Worm (Caenorhabditis elegans): ENCODE results near the gene dos-3.
A peak's percentile ranks its signal among the peaks of the same experiment; 100 is the strongest.

The dos-3 gene

ce11 chrIII:839491-839890 lies at the start of gene dos-3:
Gene dos-3 (minus strand): TSS chrIII:839591.
- TF ChIP-seq dmd-4 (tag; optimal IDR thresholded peaks at IDR 0.05) (no peak), elt-1 (tag; optimal IDR thresholded peaks at IDR 0.05) (no peak), Y55F3AM.14 (GFP tag; optimal IDR thresholded peaks at IDR 0.05) (no peak), alr-1 (tag; optimal IDR thresholded peaks at IDR 0.05) (no peak), unc-39 (tag; optimal IDR thresholded peaks at IDR 0.05) (no peak), ztf-1 (GFP tag; conservative IDR thresholded peaks at IDR 0.05) (no peak), nhr-21 (tag; optimal IDR thresholded peaks at IDR 0.05) (no peak), lin-11 (tag; optimal IDR thresholded peaks at IDR 0.05) (no peak), aly-2 (tag; optimal IDR thresholded peaks at IDR 0.05) (no peak), ceh-16 (tag; optimal IDR thresholded peaks at IDR 0.05) (no peak), ztf-11 (tag; optimal IDR thresholded peaks at IDR 0.05) (no peak), unc-55 (GFP tag; optimal IDR thresholded peaks at IDR 0.05) (no peak), nhr-25 (tag; optimal IDR thresholded peaks at IDR 0.05) (no peak)

- TF ChIP-seq C34F6.9 (tag; optimal IDR thresholded peaks at IDR 0.05) (peak; percentile 64), nhr-23 (tag; optimal IDR thresholded peaks at IDR 0.05) (no peak), lin-11 (tag; optimal IDR thresholded peaks at IDR 0.05) (no peak), unc-55 (GFP tag; optimal IDR thresholded peaks at IDR 0.05) (peak; percentile 11), nhr-21 (tag; optimal IDR thresholded peaks at IDR 0.05) (no peak), lsy-2 (tag; optimal IDR thresholded peaks at IDR 0.05) (peak in 1 of 2 experiments; percentile 69)
Measured at ce11 chrIII:888983-889549, 49.7 kb upstream of the dos-3 start.

DNA sequence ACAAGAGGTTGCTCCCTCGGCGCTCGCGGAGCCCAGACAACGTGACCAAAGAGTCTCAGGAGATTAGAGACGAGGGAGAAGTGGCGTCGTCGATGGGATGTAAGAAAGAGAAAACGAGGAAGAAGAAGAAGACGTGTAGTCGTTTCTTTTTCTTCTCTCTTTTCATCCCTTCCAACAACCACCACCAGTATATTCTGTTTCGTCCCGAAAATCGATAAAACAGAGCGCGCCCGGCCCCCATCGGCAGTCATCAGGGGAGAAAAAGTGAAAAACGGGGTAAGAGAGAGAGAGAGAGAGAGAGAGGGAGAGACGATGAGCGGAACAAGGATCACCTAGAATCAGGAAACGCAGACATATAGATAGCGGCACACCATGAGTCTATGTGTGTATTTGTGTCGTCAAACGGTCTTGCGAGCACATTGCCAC lies 48.5 kb upstream of the dos-3 start:
- no peak for TF ChIP-seq ZK546.5 (tag; optimal IDR thresholded peaks at IDR 0.05)
- TF ChIP-seq nhr-25 (tag; optimal IDR thresholded peaks at IDR 0.05): no peak
- no peak for TF ChIP-seq nhr-237 (tag; optimal IDR thresholded peaks at IDR 0.05)
- TF ChIP-seq dmd-4 (tag; optimal IDR thresholded peaks at IDR 0.05): no peak
- no peak for TF ChIP-seq elt-3 (tag; optimal IDR thresholded peaks at IDR 0.05)
- TF ChIP-seq nhr-77 (tag; optimal IDR thresholded peaks at IDR 0.05): no peak
- peak; percentile 71 for TF ChIP-seq Y55F3AM.14 (GFP tag; optimal IDR thresholded peaks at IDR 0.05)
- TF ChIP-seq ceh-82 (tag; optimal IDR thresholded peaks at IDR 0.05): no peak
- TF ChIP-seq ama-1 (optimal IDR thresholded peaks at IDR 0.05): no peak
- peak; percentile 90 for TF ChIP-seq crh-2 (tag; optimal IDR thresholded peaks at IDR 0.05)
- no peak for TF ChIP-seq ztf-1 (GFP tag; conservative IDR thresholded peaks at IDR 0.05)
- TF ChIP-seq nhr-11 (tag; optimal IDR thresholded peaks at IDR 0.05): no peak
- peak; percentile 40 for TF ChIP-seq sma-3 (GFP tag; optimal IDR thresholded peaks at IDR 0.05)
- TF ChIP-seq elt-1 (tag; optimal IDR thresholded peaks at IDR 0.05): no peak
- no peak for TF ChIP-seq skn-1 (tag; optimal IDR thresholded peaks at IDR 0.05)
- TF ChIP-seq mab-5 (tag; optimal IDR thresholded peaks at IDR 0.05): peak; percentile 72
- no peak for TF ChIP-seq ztf-11 (tag; optimal IDR thresholded peaks at IDR 0.05)
- no peak for TF ChIP-seq nhr-10 (tag; optimal IDR thresholded peaks at IDR 0.05)
- TF ChIP-seq nhr-6 (tag; optimal IDR thresholded peaks at IDR 0.05): peak; percentile 53
- no peak for TF ChIP-seq ceh-16 (tag; optimal IDR thresholded peaks at IDR 0.05)
- TF ChIP-seq F13H6.1 (tag; optimal IDR thresholded peaks at IDR 0.05): peak; percentile 72
- TF ChIP-seq nhr-21 (tag; optimal IDR thresholded peaks at IDR 0.05): peak; percentile 26
- peak; percentile 93 for TF ChIP-seq unc-55 (GFP tag; optimal IDR thresholded peaks at IDR 0.05)
- no peak for TF ChIP-seq aly-2 (tag; optimal IDR thresholded peaks at IDR 0.05)
- no peak for TF ChIP-seq peb-1 (tag; optimal IDR thresholded peaks at IDR 0.05)
- TF ChIP-seq R02D3.7 (tag; optimal IDR thresholded peaks at IDR 0.05): no peak
- peak; percentile 43 for TF ChIP-seq fos-1 (tag; optimal IDR thresholded peaks at IDR 0.05)
- peak; percentile 12 to 72 for TF ChIP-seq mdl-1 (tag; optimal IDR thresholded peaks at IDR 0.05)
- TF ChIP-seq C34F6.9 (tag; optimal IDR thresholded peaks at IDR 0.05): peak; percentile 79
- TF ChIP-seq unc-39 (tag; optimal IDR thresholded peaks at IDR 0.05): no peak
- TF ChIP-seq unc-62 (GFP tag; optimal IDR thresholded peaks at IDR 0.05): no peak
- TF ChIP-seq lin-39 (tag; optimal IDR thresholded peaks at IDR 0.05): no peak
- TF ChIP-seq ztf-4 (tag; optimal IDR thresholded peaks at IDR 0.05): peak; percentile 23
- peak; percentile 73 for TF ChIP-seq lin-11 (tag; optimal IDR thresholded peaks at IDR 0.05)
- TF ChIP-seq gmeb-1 (tag; optimal IDR thresholded peaks at IDR 0.05): peak; percentile 53
- TF ChIP-seq snpc-4 (tag; optimal IDR thresholded peaks at IDR 0.05): no peak
- TF ChIP-seq sem-4 (tag; optimal IDR thresholded peaks at IDR 0.05): peak; percentile 68
- TF ChIP-seq nhr-23 (tag; optimal IDR thresholded peaks at IDR 0.05): no peak
- TF ChIP-seq egl-27 (tag; optimal IDR thresholded peaks at IDR 0.05): no peak
- TF ChIP-seq blmp-1 (tag; optimal IDR thresholded peaks at IDR 0.05; ENCODE audit: insufficient read depth): peak; percentile 80
- TF ChIP-seq zag-1 (tag; optimal IDR thresholded peaks at IDR 0.05): peak; percentile 28
- TF ChIP-seq mbf-1 (tag; optimal IDR thresholded peaks at IDR 0.05): no peak
- TF ChIP-seq lin-13 (GFP tag; optimal IDR thresholded peaks at IDR 0.05): peak; percentile 55
- peak; percentile 64 to 78 for TF ChIP-seq lsy-2 (tag; optimal IDR thresholded peaks at IDR 0.05)
- TF ChIP-seq nhr-12 (tag; optimal IDR thresholded peaks at IDR 0.05): no peak
- peak; percentile 68 for TF ChIP-seq sma-9 (GFP tag; optimal IDR thresholded peaks at IDR 0.05)
- no peak for TF ChIP-seq sma-9 (tag; optimal IDR thresholded peaks at IDR 0.05)
- TF ChIP-seq alr-1 (tag; optimal IDR thresholded peaks at IDR 0.05): no peak
